Worm (Caenorhabditis elegans): Measurements from ENCODE around the gene lips-10.
A peak's percentile ranks its signal among the peaks of the same experiment; 100 is the strongest.

ce11 chrII:8440792-8441191 lies 1.8 kb downstream of the lips-10 start:
- TF ChIP-seq snpc-4 (tag; optimal IDR thresholded peaks at IDR 0.05) (no peak), ZK546.5 (tag; optimal IDR thresholded peaks at IDR 0.05) (no peak), unc-55 (GFP tag; optimal IDR thresholded peaks at IDR 0.05) (no peak), nhr-237 (tag; optimal IDR thresholded peaks at IDR 0.05) (no peak), fos-1 (tag; optimal IDR thresholded peaks at IDR 0.05) (peak; percentile 54), mdl-1 (tag; optimal IDR thresholded peaks at IDR 0.05) (peak; percentile 5 to 20), R02D3.7 (tag; optimal IDR thresholded peaks at IDR 0.05) (no peak), ama-1 (optimal IDR thresholded peaks at IDR 0.05) (no peak), elt-3 (tag; optimal IDR thresholded peaks at IDR 0.05) (no peak), sma-3 (GFP tag; optimal IDR thresholded peaks at IDR 0.05) (peak; percentile 85), unc-62 (GFP tag; optimal IDR thresholded peaks at IDR 0.05) (no peak), lin-39 (tag; optimal IDR thresholded peaks at IDR 0.05) (no peak)
